Fruit fly (Drosophila melanogaster) whole organism, prepupa: ENCODE measurements around the gene tfc.

ENCODE experiments used
- Blimp-1 ChIP-seq: fragments of 200-800 bp; sonication (Bioruptor generic); optimal IDR thresholded peaks from 3 replicates; lab custom pipeline; 2017; ENCODE audit warnings: missing biosample characterization, missing genetic modification characterization, mild to moderate bottlenecking, moderate library complexity, missing genetic modification reagents
- CG10669 ChIP-seq: fragments of 200-800 bp; sonication (Bioruptor generic); optimal IDR thresholded peaks from 3 replicates; lab custom pipeline; 2018; ENCODE audit warnings: missing biosample characterization, mild to moderate bottlenecking, missing genetic modification characterization, moderate library complexity
- CG11294 ChIP-seq: fragments of 200-800 bp; sonication (Bioruptor generic); IDR thresholded peaks from 2 replicates; pipeline ENCODE4 v1.3.6; 2022; ENCODE audit warnings: missing biosample characterization, missing genetic modification characterization
- CG11762 ChIP-seq: fragments of 200-800 bp; sonication (Bioruptor generic); optimal IDR thresholded peaks from 3 replicates; lab custom pipeline; 2016; ENCODE audit warnings: missing biosample characterization, missing genetic modification characterization; ENCODE audit not compliant: insufficient read depth
- CG11902 ChIP-seq: fragments of 200-800 bp; sonication (Bioruptor generic); optimal IDR thresholded peaks from 3 replicates; lab custom pipeline; 2016; ENCODE audit warnings: missing biosample characterization, missing genetic modification characterization
- CG15336 ChIP-seq: fragments of 200-800 bp; sonication (Bioruptor generic); IDR thresholded peaks from 2 replicates; pipeline ENCODE4 v1.3.6; 2022; ENCODE audit warnings: missing biosample characterization, missing genetic modification characterization
- CG1621 ChIP-seq: fragments of 200-800 bp; sonication (Bioruptor generic); optimal IDR thresholded peaks from 3 replicates; lab custom pipeline; 2018; ENCODE audit warnings: missing biosample characterization, mild to moderate bottlenecking, missing genetic modification characterization
- CG16779 ChIP-seq: fragments of 200-800 bp; sonication (Bioruptor generic); optimal IDR thresholded peaks from 3 replicates; lab custom pipeline; 2017; ENCODE audit warnings: missing biosample characterization, mild to moderate bottlenecking, missing genetic modification characterization
- CG3032 ChIP-seq: fragments of 200-800 bp; optimal IDR thresholded peaks from 2 replicates; lab custom pipeline; 2019; ENCODE audit warnings: missing biosample characterization, mild to moderate bottlenecking, missing genetic modification characterization, moderate library complexity
- CG31627 ChIP-seq: fragments of 200-800 bp; sonication (Bioruptor generic); optimal IDR thresholded peaks from 3 replicates; lab custom pipeline; 2016; ENCODE audit warnings: missing biosample characterization, missing genetic modification characterization
- CG32006 ChIP-seq: fragments of 200-800 bp; sonication (Bioruptor generic); optimal IDR thresholded peaks from 3 replicates; lab custom pipeline; 2017; ENCODE audit warnings: missing biosample characterization, mild to moderate bottlenecking, missing genetic modification characterization
- CG34406 ChIP-seq: fragments of 200-800 bp; sonication (Bioruptor generic); optimal IDR thresholded peaks from 3 replicates; lab custom pipeline; 2016; ENCODE audit warnings: missing biosample characterization, missing genetic modification characterization
- CG3919 ChIP-seq: fragments of 200-800 bp; sonication (Bioruptor generic); optimal IDR thresholded peaks from 3 replicates; lab custom pipeline; 2016; ENCODE audit warnings: missing biosample characterization, missing genetic modification characterization
- CG6163 ChIP-seq: fragments of 200-800 bp; sonication (Bioruptor generic); IDR thresholded peaks from 3 replicates; pipeline ENCODE4 v1.3.6; 2022; ENCODE audit warnings: missing biosample characterization, missing genetic modification characterization
- CG6792 ChIP-seq: fragments of 200-800 bp; sonication (Bioruptor generic); optimal IDR thresholded peaks from 3 replicates; lab custom pipeline; 2016; ENCODE audit warnings: missing biosample characterization, missing genetic modification characterization
- CG6854 ChIP-seq: fragments of 200-800 bp; sonication (Bioruptor generic); optimal IDR thresholded peaks from 2 replicates; lab custom pipeline; 2017; ENCODE audit warnings: missing biosample characterization, mild to moderate bottlenecking, missing genetic modification characterization
- CG8119 ChIP-seq: fragments of 200-800 bp; sonication (Bioruptor generic); IDR thresholded peaks from 3 replicates; pipeline ENCODE4 v1.3.6; 2022; ENCODE audit warnings: missing biosample characterization, missing genetic modification characterization
- CG8319 ChIP-seq: fragments of 200-800 bp; sonication (Bioruptor generic); optimal IDR thresholded peaks from 3 replicates; lab custom pipeline; 2016; ENCODE audit warnings: missing biosample characterization, missing genetic modification characterization
- CG8632 ChIP-seq: fragments of 200-800 bp; sonication (Bioruptor generic); optimal IDR thresholded peaks from 3 replicates; lab custom pipeline; 2016; ENCODE audit warnings: missing biosample characterization, missing genetic modification characterization
- Eip93F ChIP-seq: fragments of 200-800 bp; sonication (Bioruptor generic); optimal IDR thresholded peaks from 2 replicates; lab custom pipeline; 2016; ENCODE audit warnings: missing biosample characterization, mild to moderate bottlenecking, missing genetic modification characterization
- Ets21C ChIP-seq: fragments of 200-800 bp; sonication (Bioruptor generic); optimal IDR thresholded peaks from 3 replicates; lab custom pipeline; 2016; ENCODE audit warnings: missing biosample characterization, missing genetic modification characterization
- Ets96B ChIP-seq: fragments of 200-800 bp; optimal IDR thresholded peaks from 2 replicates; lab custom pipeline; 2019; ENCODE audit warnings: missing biosample characterization, mild to moderate bottlenecking, missing genetic modification characterization, moderate library complexity
- Gug ChIP-seq: fragments of 200-800 bp; sonication (Bioruptor generic); IDR thresholded peaks from 2 replicates; pipeline ENCODE4 v1.3.6; 2022; ENCODE audit warnings: missing biosample characterization, missing genetic modification characterization
- Hr39 ChIP-seq: fragments of 200-800 bp; sonication (Bioruptor generic); optimal IDR thresholded peaks from 2 replicates; lab custom pipeline; 2016; ENCODE audit warnings: missing biosample characterization, missing genetic modification characterization
- Hr4 ChIP-seq: fragments of 200-800 bp; sonication (Bioruptor generic); optimal IDR thresholded peaks from 3 replicates; lab custom pipeline; 2016; ENCODE audit warnings: missing biosample characterization, missing genetic modification characterization
- Lpt ChIP-seq: fragments of 200-800 bp; sonication (Bioruptor generic); optimal IDR thresholded peaks from 3 replicates; lab custom pipeline; 2016; ENCODE audit warnings: missing biosample characterization, missing genetic modification characterization
- Met ChIP-seq: fragments of 200-800 bp; sonication (Bioruptor generic); optimal IDR thresholded peaks from 3 replicates; lab custom pipeline; 2016; ENCODE audit warnings: missing biosample characterization, missing genetic modification characterization
- OdsH ChIP-seq: fragments of 200-800 bp; sonication (Bioruptor generic); optimal IDR thresholded peaks from 3 replicates; lab custom pipeline; 2016; ENCODE audit warnings: missing biosample characterization, missing genetic modification characterization
- Smox ChIP-seq: fragments of 200-800 bp; sonication (Bioruptor generic); optimal IDR thresholded peaks from 3 replicates; lab custom pipeline; 2016; ENCODE audit warnings: missing biosample characterization, missing genetic modification characterization
- Sox102F ChIP-seq: fragments of 200-800 bp; sonication (Bioruptor generic); optimal IDR thresholded peaks from 2 replicates; lab custom pipeline; 2016; ENCODE audit warnings: missing biosample characterization, mild to moderate bottlenecking, missing genetic modification characterization
- Sox14 ChIP-seq: fragments of 200-800 bp; sonication (Bioruptor generic); optimal IDR thresholded peaks from 3 replicates; lab custom pipeline; 2016; ENCODE audit warnings: missing biosample characterization, missing genetic modification characterization
- Sox15 ChIP-seq: fragments of 200-800 bp; sonication (Bioruptor generic); optimal IDR thresholded peaks from 3 replicates; lab custom pipeline; 2016; ENCODE audit warnings: missing biosample characterization, missing genetic modification characterization
- achi ChIP-seq: fragments of 200-800 bp; sonication (Bioruptor generic); optimal IDR thresholded peaks from 3 replicates; lab custom pipeline; 2016; ENCODE audit warnings: missing biosample characterization, missing genetic modification characterization
- acj6 ChIP-seq: fragments of 200-800 bp; sonication (Bioruptor generic); optimal IDR thresholded peaks from 3 replicates; lab custom pipeline; 2016; ENCODE audit warnings: missing biosample characterization, missing genetic modification characterization
- dac ChIP-seq: fragments of 200-800 bp; sonication (Bioruptor generic); optimal IDR thresholded peaks from 2 replicates; lab custom pipeline; 2017; ENCODE audit warnings: missing biosample characterization, mild to moderate bottlenecking, missing genetic modification characterization
- eg ChIP-seq: fragments of 200-800 bp; sonication (Bioruptor generic); IDR thresholded peaks from 3 replicates; pipeline ENCODE4 v1.3.6; 2022; ENCODE audit warnings: missing biosample characterization, missing genetic modification characterization
- esn ChIP-seq: fragments of 200-800 bp; sonication (Bioruptor generic); optimal IDR thresholded peaks from 2 replicates; lab custom pipeline; 2016; ENCODE audit warnings: missing biosample characterization, mild to moderate bottlenecking, missing genetic modification characterization, moderate library complexity
- fd59A ChIP-seq: fragments of 200-800 bp; sonication (Bioruptor generic); optimal IDR thresholded peaks from 2 replicates; lab custom pipeline; 2017; ENCODE audit warnings: missing biosample characterization, mild to moderate bottlenecking, missing genetic modification characterization, missing genetic modification reagents
- fd85E ChIP-seq: fragments of 200-800 bp; sonication (Bioruptor generic); optimal IDR thresholded peaks from 3 replicates; lab custom pipeline; 2016; ENCODE audit warnings: missing biosample characterization, missing genetic modification characterization
- fkh ChIP-seq: fragments of 200-800 bp; sonication (Bioruptor generic); optimal IDR thresholded peaks from 3 replicates; lab custom pipeline; 2017; ENCODE audit warnings: missing biosample characterization, mild to moderate bottlenecking, missing genetic modification characterization, moderate library complexity
- lz ChIP-seq: fragments of 200-800 bp; sonication (Bioruptor generic); optimal IDR thresholded peaks from 3 replicates; lab custom pipeline; 2016; ENCODE audit warnings: missing biosample characterization, missing genetic modification characterization
- net ChIP-seq: fragments of 200-800 bp; sonication (Bioruptor generic); optimal IDR thresholded peaks from 3 replicates; lab custom pipeline; 2016; ENCODE audit warnings: missing biosample characterization, missing genetic modification characterization
- pdm3 ChIP-seq: fragments of 200-800 bp; sonication (Bioruptor generic); optimal IDR thresholded peaks from 3 replicates; lab custom pipeline; 2016; ENCODE audit warnings: missing biosample characterization, missing genetic modification characterization
- spab ChIP-seq: fragments of 200-800 bp; sonication (Bioruptor generic); optimal IDR thresholded peaks from 2 replicates; lab custom pipeline; 2017; ENCODE audit warnings: missing biosample characterization, mild to moderate bottlenecking, missing genetic modification characterization, missing genetic modification reagents
- ss ChIP-seq, 2 experiments: fragments of 200-800 bp; sonication (Bioruptor generic); optimal IDR thresholded peaks; 2 replicates in 1 of 2; 3 replicates in 1 of 2; lab custom pipeline; 2017 to 2018; ENCODE audit warnings: mild to moderate bottlenecking in 2 of 2, missing biosample characterization in 2 of 2, missing genetic modification characterization in 2 of 2, moderate library complexity in 1 of 2
- topi ChIP-seq: fragments of 200-800 bp; sonication (Bioruptor generic); optimal IDR thresholded peaks from 3 replicates; lab custom pipeline; 2016; ENCODE audit warnings: missing biosample characterization, missing genetic modification characterization

The tfc gene

dm6 chr3L:1320230-1320930 lies 64.1 kb downstream of the tfc start (continued):
- TF ChIP-seq CG8632 (GFP tag; lab: Kevin White, UChicago) = peak; percentile 50
- peak; percentile 31 for TF ChIP-seq Sox15 (GFP tag; lab: Kevin White, UChicago)
- no peak for TF ChIP-seq CG8319 (GFP tag; lab: Kevin White, UChicago)
- peak; percentile 53 for TF ChIP-seq CG6792 (GFP tag; lab: Kevin White, UChicago)
- TF ChIP-seq Blimp-1 (GFP tag; lab: Kevin White, UChicago) = no peak
- TF ChIP-seq CG32006 = peak; percentile 60
- TF ChIP-seq CG8119 (GFP tag; lab: Robert Waterston, UW) = peak; percentile 27; the same call in 1 of the 3 replicates
- peak; percentile 23 for TF ChIP-seq CG15336 (GFP tag; lab: Robert Waterston, UW)
- peak; percentile 51 for TF ChIP-seq acj6
- TF ChIP-seq fkh (GFP tag; lab: Kevin White, UChicago) = no peak
- no peak for TF ChIP-seq fd85E (GFP tag; lab: Kevin White, UChicago)
- peak; percentile 58 for TF ChIP-seq CG10669
- peak; percentile 33 for TF ChIP-seq CG11902 (GFP tag; lab: Kevin White, UChicago)
- peak; percentile 69 for TF ChIP-seq CG3919 (GFP tag; lab: Kevin White, UChicago)
- peak; percentile 54 for TF ChIP-seq OdsH (GFP tag; lab: Kevin White, UChicago)
- no peak for TF ChIP-seq CG11294 (GFP tag; lab: Robert Waterston, UW)
- peak; percentile 4 for TF ChIP-seq Ets21C (GFP tag; lab: Kevin White, UChicago)

- no peak for TF ChIP-seq fd59A (GFP tag; lab: Kevin White, UChicago)
- TF ChIP-seq Hr4 (GFP tag; lab: Kevin White, UChicago) = no peak
- TF ChIP-seq acj6 = no peak
- peak; percentile 32 for TF ChIP-seq Smox (GFP tag; lab: Kevin White, UChicago)
- peak; percentile 77 for TF ChIP-seq CG6854 (GFP tag; lab: Kevin White, UChicago)
- TF ChIP-seq Gug = no peak
- TF ChIP-seq Ets21C (GFP tag; lab: Kevin White, UChicago) = no peak
- TF ChIP-seq pdm3 (GFP tag; lab: Kevin White, UChicago) = no peak
- no peak for TF ChIP-seq Lpt (GFP tag; lab: Kevin White, UChicago)
- TF ChIP-seq CG16779 = peak; percentile 18
- 0 out of 2 replicates have a peak, but pooled peaks have one; percentile 22 for TF ChIP-seq CG15336 (GFP tag; lab: Robert Waterston, UW)
- no peak for TF ChIP-seq CG1621 (tag; lab: Kevin White, UChicago)
- TF ChIP-seq CG10669 = no peak
- no peak for TF ChIP-seq CG11902 (GFP tag; lab: Kevin White, UChicago)
- no peak for TF ChIP-seq CG31627
- TF ChIP-seq fkh (GFP tag; lab: Kevin White, UChicago) = no peak
- peak; percentile 51; the same call in 2 of the 3 replicates for TF ChIP-seq eg (GFP tag; lab: Robert Waterston, UW)
- TF ChIP-seq spab (GFP tag; lab: Kevin White, UChicago) = no peak
- TF ChIP-seq lz (GFP tag; lab: Kevin White, UChicago) = no peak
- no peak for TF ChIP-seq CG3919 (GFP tag; lab: Kevin White, UChicago)
- peak; percentile 71; the same call in 2 of the 3 replicates for TF ChIP-seq CG6163
- TF ChIP-seq net = no peak
- TF ChIP-seq esn = peak; percentile 28
- TF ChIP-seq CG8319 (GFP tag; lab: Kevin White, UChicago) = no peak
- no peak; the same call in 2 of the 3 replicates for TF ChIP-seq CG8119 (GFP tag; lab: Robert Waterston, UW)
- no peak for TF ChIP-seq achi (GFP tag; lab: Kevin White, UChicago)
- TF ChIP-seq CG34406 (GFP tag; lab: Kevin White, UChicago) = peak; percentile 2
- no peak for TF ChIP-seq CG32006
- peak; percentile 27 for TF ChIP-seq Sox14 (GFP tag; lab: Kevin White, UChicago)
- TF ChIP-seq Met (GFP tag; lab: Kevin White, UChicago) = peak; percentile 21
- TF ChIP-seq topi = peak; percentile 8
- no peak for TF ChIP-seq CG3032 (tag; lab: Kevin White, UChicago)
- TF ChIP-seq ss (GFP tag; optimal IDR thresholded peaks at IDR 0.05; lab: Kevin White, UChicago) = peak in 1 of 2 experiments; percentile 39
- TF ChIP-seq Sox15 (GFP tag; lab: Kevin White, UChicago) = no peak
- no peak for TF ChIP-seq dac (GFP tag; lab: Kevin White, UChicago)
- peak; percentile 63 for TF ChIP-seq Sox102F
- no peak for TF ChIP-seq Hr39 (GFP tag; lab: Kevin White, UChicago)
- peak; percentile 35 for TF ChIP-seq CG6792 (GFP tag; lab: Kevin White, UChicago)
- no peak for TF ChIP-seq Eip93F
- TF ChIP-seq Ets96B (tag; lab: Kevin White, UChicago) = no peak
- TF ChIP-seq CG11762 (GFP tag; lab: Kevin White, UChicago) = no peak
Measured at dm6 chr3L:1320931-1321556, 64.8 kb downstream of the tfc start.
